Worm (Caenorhabditis elegans): Measurements from ENCODE around the gene T24H7.9.
A peak's percentile ranks its signal among the peaks of the same experiment; 100 is the strongest.

DNA sequence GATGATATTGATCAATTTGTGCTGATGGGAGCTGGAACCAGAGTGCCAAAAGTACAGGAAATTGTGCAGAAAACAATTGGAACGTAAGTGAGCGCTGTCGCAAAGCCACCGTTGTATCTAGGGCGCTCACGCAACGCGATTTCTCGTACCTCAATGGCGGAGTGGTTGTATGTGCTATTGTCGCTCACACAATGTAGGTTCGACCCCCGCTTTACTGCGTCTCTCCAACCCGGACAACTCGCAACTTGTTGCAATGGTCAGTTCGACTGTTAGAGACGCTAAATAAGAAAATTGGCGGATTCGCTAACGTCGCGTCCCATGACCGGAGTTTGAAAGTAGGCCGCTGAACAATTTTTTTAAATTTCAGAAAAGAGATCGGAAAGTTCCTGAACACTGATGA is 13.2 kb upstream of the T24H7.9 start:
- TF ChIP-seq die-1 (tag; optimal IDR thresholded peaks at IDR 0.05) (peak; percentile 70), pha-4 (tag; optimal IDR thresholded peaks at IDR 0.05) (no peak), snpc-4 (GFP tag; optimal IDR thresholded peaks at IDR 0.05) (no peak), snpc-4 (tag; optimal IDR thresholded peaks at IDR 0.05) (peak in 3 of 4 experiments; percentile 25 to 52 (median 44)), F49E8.2 (tag; optimal IDR thresholded peaks at IDR 0.05; ENCODE audit: insufficient read depth) (peak; percentile 82), unc-62 (GFP tag; optimal IDR thresholded peaks at IDR 0.05) (no peak), Y95B8A.8 (GFP tag; IDR thresholded peaks at IDR 0.05) (no peak), K11D2.4 (GFP tag; IDR thresholded peaks at IDR 0.05) (no peak), T26A5.8 (tag; optimal IDR thresholded peaks at IDR 0.05) (no peak), ama-1 (optimal IDR thresholded peaks at IDR 0.05) (no peak), ama-1 (GFP tag; optimal IDR thresholded peaks at IDR 0.05) (peak; percentile 66 to 71)
